Worm (Caenorhabditis elegans) whole organism, midembryonic: ENCODE measurements around the gene nep-26.
A peak's percentile ranks its signal among the peaks of the same experiment; 100 is the strongest.

Experiments
- T22C8.4 ChIP-seq: fragments of 200-800 bp; sonication (Bioruptor generic); IDR thresholded peaks from 2 replicates; pipeline ENCODE4 v1.3.6; 2022; ENCODE audit warnings: missing genetic modification characterization, missing compliant biosample characterization
- cog-1 ChIP-seq: sonication (generic microtip); optimal IDR thresholded peaks from 2 replicates; lab custom pipeline; 2016; ENCODE audit warnings: missing genetic modification characterization, missing compliant biosample characterization
- flt-1 ChIP-seq: fragments of 200-800 bp; sonication (Bioruptor generic); IDR thresholded peaks from 2 replicates; pipeline ENCODE4 v1.3.6; 2022; ENCODE audit warnings: missing genetic modification characterization, missing compliant biosample characterization
- klf-2 ChIP-seq: fragments of 200-800 bp; sonication (Bioruptor generic); conservative IDR thresholded peaks from 2 replicates; pipeline ENCODE4 v1.3.6; 2022; ENCODE audit warnings: missing genetic modification reagents, missing genetic modification characterization, missing compliant biosample characterization
- med-1 ChIP-seq: sonication (generic microtip); optimal IDR thresholded peaks from 2 replicates; lab custom pipeline; 2017; ENCODE audit warnings: missing genetic modification characterization, mild to moderate bottlenecking, missing compliant biosample characterization, antibody characterized with exemption, missing genetic modification reagents; ENCODE audit not compliant: insufficient read depth
- ref-1 ChIP-seq: fragments of 200-800 bp; sonication (Bioruptor generic); conservative IDR thresholded peaks from 2 replicates; pipeline ENCODE4 v1.3.6; 2022; ENCODE audit warnings: missing genetic modification reagents, missing genetic modification characterization, missing compliant biosample characterization
- tab-1 ChIP-seq: fragments of 200-800 bp; sonication (Bioruptor generic); IDR thresholded peaks from 2 replicates; pipeline ENCODE4 v1.3.6; 2022; ENCODE audit warnings: missing genetic modification characterization, missing compliant biosample characterization
- ztf-23 ChIP-seq: fragments of 200-800 bp; sonication (Bioruptor generic); IDR thresholded peaks from 2 replicates; pipeline ENCODE4 v1.3.6; 2022; ENCODE audit warnings: missing genetic modification reagents, missing genetic modification characterization, missing compliant biosample characterization
- ztf-29 ChIP-seq: fragments of 200-800 bp; sonication (Bioruptor generic); IDR thresholded peaks from 2 replicates; pipeline ENCODE4 v1.3.6; 2022; ENCODE audit warnings: missing genetic modification reagents, missing genetic modification characterization, missing compliant biosample characterization

The nep-26 gene

DNA sequence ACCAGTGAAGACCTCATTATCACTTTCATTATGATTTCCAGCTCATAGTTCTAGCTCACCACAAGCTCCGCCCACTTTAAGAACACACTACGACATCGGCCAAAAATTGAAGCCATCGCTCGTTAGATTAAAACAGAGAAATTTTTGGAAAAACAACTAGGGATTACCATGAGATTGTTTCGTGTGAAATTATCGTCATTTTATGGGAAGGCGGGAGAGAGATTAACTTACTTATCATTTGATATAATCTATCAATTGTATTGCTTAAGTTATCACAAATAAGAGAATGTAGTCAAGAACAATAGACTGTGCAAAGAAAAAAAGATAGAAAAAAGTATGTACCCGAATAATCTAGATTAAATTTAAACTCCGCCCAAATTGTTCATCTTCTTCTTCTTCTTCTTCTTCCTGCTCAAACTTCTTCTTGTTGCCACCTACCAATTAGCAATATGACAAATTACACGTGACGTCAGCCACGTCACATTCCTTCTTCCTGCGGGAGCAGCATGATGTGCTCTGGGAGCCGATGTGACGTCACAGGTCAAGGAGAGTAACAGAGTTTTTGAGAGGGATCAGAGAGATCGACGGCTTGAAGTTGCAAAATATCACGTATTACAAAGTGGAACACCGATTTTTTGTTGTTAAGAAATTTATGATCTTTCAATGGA lies at the start of gene nep-26:
nep-26 (minus strand) TSS at position 51 of the 668 bp plus-strand sequence.
- no peak for TF ChIP-seq klf-2
- no peak for TF ChIP-seq ztf-23 (GFP tag; lab: Robert Waterston, UW)
- no peak for TF ChIP-seq flt-1
- TF ChIP-seq T22C8.4: no peak
- TF ChIP-seq cog-1 (tag; lab: Kevin White, UChicago): no peak
- TF ChIP-seq tab-1: no peak
- no peak for TF ChIP-seq ref-1 (GFP tag; lab: Robert Waterston, UW)
- TF ChIP-seq ztf-29 (GFP tag; lab: Robert Waterston, UW): no peak
- no peak for TF ChIP-seq med-1 (GFP tag; lab: Kevin White, UChicago)

ce11 chrII:10346075-10346474 lies 46.1 kb upstream of the nep-26 start, which contains the start of gene C07E3.10:
Gene C07E3.10, plus strand, starts transcription at chrII:10346375.
- TF ChIP-seq cog-1 (tag; lab: Kevin White, UChicago) (no peak), ref-1 (GFP tag; lab: Robert Waterston, UW) (no peak), flt-1 (peak; percentile 10; the same call in 1 of the 2 replicates)

- TF ChIP-seq klf-2 (no peak), flt-1 (no peak), med-1 (GFP tag; lab: Kevin White, UChicago) (no peak), cog-1 (tag; lab: Kevin White, UChicago) (no peak), ref-1 (GFP tag; lab: Robert Waterston, UW) (no peak), tab-1 (no peak), T22C8.4 (no peak), ztf-29 (GFP tag; lab: Robert Waterston, UW) (no peak), ztf-23 (GFP tag; lab: Robert Waterston, UW) (no peak)
Measured at ce11 chrII:10345012-10345411, 45.1 kb upstream of the nep-26 start, which contains the start of gene pro-2. Gene pro-2, minus strand, starts transcription at chrII:10345112.

DNA sequence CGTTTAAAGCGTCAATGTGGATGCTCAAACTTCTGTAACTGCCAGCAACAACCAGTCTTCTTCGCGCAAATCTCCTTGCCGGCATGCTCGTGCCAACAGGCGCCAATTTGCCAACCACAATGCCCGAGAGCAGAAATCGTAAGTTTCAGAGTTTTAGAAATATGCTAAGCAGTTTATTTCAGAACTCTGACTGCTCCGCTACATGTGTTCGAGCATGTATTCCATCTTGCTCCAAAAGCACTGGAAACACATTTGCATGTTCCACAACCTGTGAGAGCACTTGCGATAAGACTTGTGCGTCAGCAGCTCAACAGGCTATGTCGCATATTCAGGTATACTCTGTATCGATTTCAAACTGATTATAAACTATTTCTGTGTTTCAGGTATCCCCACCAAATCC lies 29.8 kb upstream of the nep-26 start:
- TF ChIP-seq klf-2 (no peak), ztf-29 (GFP tag; lab: Robert Waterston, UW) (no peak), flt-1 (no peak), tab-1 (no peak), cog-1 (tag; lab: Kevin White, UChicago) (no peak), T22C8.4 (no peak), ztf-23 (GFP tag; lab: Robert Waterston, UW) (no peak), ref-1 (GFP tag; lab: Robert Waterston, UW) (no peak), med-1 (GFP tag; lab: Kevin White, UChicago) (no peak)

ce11 chrII:10325615-10326232 lies 25.8 kb upstream of the nep-26 start, which contains the start of gene appg-1:
Gene appg-1, plus strand, starts transcription at chrII:10326041.
- TF ChIP-seq med-1 (GFP tag; lab: Kevin White, UChicago) (no peak), ztf-29 (GFP tag; lab: Robert Waterston, UW) (no peak), flt-1 (no peak), ztf-23 (GFP tag; lab: Robert Waterston, UW) (no peak), T22C8.4 (no peak), tab-1 (no peak), klf-2 (no peak), cog-1 (tag; lab: Kevin White, UChicago) (no peak), ref-1 (GFP tag; lab: Robert Waterston, UW) (no peak)

DNA sequence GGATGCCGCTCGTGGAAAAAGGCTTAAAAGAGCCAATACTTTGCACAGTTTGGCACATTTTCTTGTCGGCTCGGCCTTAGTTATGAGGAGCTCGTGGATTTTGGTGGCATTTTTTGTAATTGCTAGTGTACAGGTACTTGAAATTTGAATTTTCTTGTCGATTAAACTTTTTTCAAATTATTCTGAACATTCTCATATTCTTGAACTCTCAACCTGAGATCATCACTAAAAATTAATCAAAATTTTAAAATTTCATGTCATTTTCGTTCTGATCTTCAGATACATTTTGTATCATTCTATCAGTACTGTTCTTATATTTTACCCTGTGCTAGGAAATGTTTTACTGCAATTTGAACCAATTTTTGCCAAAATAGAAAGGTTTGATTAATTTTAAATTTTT lies 21.5 kb upstream of the nep-26 start, which contains the start of gene idpp-4:
idpp-4 (plus strand) TSS at position 51 of the 400 bp plus-strand sequence.
- TF ChIP-seq cog-1 (tag; lab: Kevin White, UChicago) (no peak), ztf-23 (GFP tag; lab: Robert Waterston, UW) (no peak), klf-2 (no peak), med-1 (GFP tag; lab: Kevin White, UChicago) (no peak), ztf-29 (GFP tag; lab: Robert Waterston, UW) (no peak), tab-1 (no peak), T22C8.4 (no peak), flt-1 (no peak), ref-1 (GFP tag; lab: Robert Waterston, UW) (no peak)

- TF ChIP-seq ztf-23 (GFP tag; lab: Robert Waterston, UW) (no peak), klf-2 (no peak), ref-1 (GFP tag; lab: Robert Waterston, UW) (no peak)
Measured at ce11 chrII:10317007-10317406, 17.1 kb upstream of the nep-26 start, which contains the start of gene M02G9.4. Gene M02G9.4, plus strand, starts transcription at chrII:10317307.

- TF ChIP-seq cog-1 (tag; lab: Kevin White, UChicago) (no peak), ztf-23 (GFP tag; lab: Robert Waterston, UW) (no peak), ref-1 (GFP tag; lab: Robert Waterston, UW) (no peak), T22C8.4 (no peak), ztf-29 (GFP tag; lab: Robert Waterston, UW) (no peak), med-1 (GFP tag; lab: Kevin White, UChicago) (no peak), flt-1 (no peak), klf-2 (no peak), tab-1 (no peak)
Measured at ce11 chrII:10316119-10316518, 16.2 kb upstream of the nep-26 start, which contains the start of gene gcy-5. Gene gcy-5, minus strand, starts transcription at chrII:10316219.

ce11 chrII:10315252-10315651 lies 15.3 kb upstream of the nep-26 start, which contains the start of gene idpp-8:
Gene idpp-8, plus strand, starts transcription at chrII:10315552.
- TF ChIP-seq klf-2: no peak
- no peak for TF ChIP-seq tab-1
- TF ChIP-seq med-1 (GFP tag; lab: Kevin White, UChicago): no peak
- TF ChIP-seq T22C8.4: no peak
- TF ChIP-seq ztf-23 (GFP tag; lab: Robert Waterston, UW): no peak
- no peak for TF ChIP-seq ztf-29 (GFP tag; lab: Robert Waterston, UW)
- TF ChIP-seq cog-1 (tag; lab: Kevin White, UChicago): no peak
- TF ChIP-seq ref-1 (GFP tag; lab: Robert Waterston, UW): no peak
- no peak for TF ChIP-seq flt-1
